Worm (Caenorhabditis elegans) whole organism, L4 larva: ENCODE measurements around the gene col-116.

Experiments
- Y105C5A.15 ChIP-seq: fragments of 200-800 bp; sonication (Bioruptor generic); IDR thresholded peaks from 2 replicates; pipeline ENCODE4 v1.3.6; 2022; ENCODE audit warnings: missing genetic modification characterization, missing compliant biosample characterization
- ZK546.5 ChIP-seq, 2 experiments: sonication (generic microtip); optimal IDR thresholded peaks; 2 replicates each; lab custom pipeline; 2017; ENCODE audit warnings: missing biosample characterization in 2 of 2, missing genetic modification characterization in 2 of 2
- ceh-44 ChIP-seq: fragments of 200-800 bp; sonication (Bioruptor generic); IDR thresholded peaks from 2 replicates; pipeline ENCODE4 v1.3.6; 2022; ENCODE audit warnings: missing genetic modification reagents, missing genetic modification characterization, missing compliant biosample characterization
- egl-43 ChIP-seq: fragments of 200-800 bp; sonication (Bioruptor generic); IDR thresholded peaks from 2 replicates; pipeline ENCODE4 v1.3.6; 2022; ENCODE audit warnings: missing genetic modification reagents, missing genetic modification characterization, missing compliant biosample characterization
- lim-7 ChIP-seq: fragments of 200-800 bp; sonication (Bioruptor generic); IDR thresholded peaks from 2 replicates; pipeline ENCODE4 v1.3.6; 2022; ENCODE audit warnings: missing genetic modification characterization, missing compliant biosample characterization
- nhr-11 ChIP-seq: fragments of 150-350 bp; optimal IDR thresholded peaks from 2 replicates; lab custom pipeline; 2014; ENCODE audit warnings: missing biosample characterization, missing genetic modification characterization
- nhr-237 ChIP-seq: sonication (generic microtip); optimal IDR thresholded peaks from 2 replicates; lab custom pipeline; 2017; ENCODE audit warnings: missing biosample characterization, missing genetic modification characterization
- nhr-28 ChIP-seq: fragments of 150-350 bp; optimal IDR thresholded peaks from 2 replicates; lab custom pipeline; 2014; ENCODE audit warnings: missing biosample characterization, missing genetic modification characterization
- nhr-76 ChIP-seq: fragments of 150-350 bp; optimal IDR thresholded peaks from 2 replicates; lab custom pipeline; 2014; ENCODE audit warnings: missing biosample characterization, missing genetic modification characterization
- pha-4 ChIP-seq, 2 experiments: fragments of 150-350 bp in 1 of 2; fragments of 200-800 bp in 1 of 2; sonication (Bioruptor generic) in 1 of 2; IDR thresholded peaks in 1 of 2; optimal IDR thresholded peaks in 1 of 2; 2 replicates each; pipeline versions ENCODE4 v1.3.6 to Lab custom; 2014 to 2022; ENCODE audit warnings: missing genetic modification characterization in 2 of 2, missing genetic modification reagents in 2 of 2, missing biosample characterization in 1 of 2, missing compliant biosample characterization in 1 of 2
- skn-1 ChIP-seq: fragments of 150-350 bp; optimal IDR thresholded peaks from 2 replicates; lab custom pipeline; 2014; ENCODE audit warnings: missing biosample characterization, missing genetic modification characterization

DNA sequence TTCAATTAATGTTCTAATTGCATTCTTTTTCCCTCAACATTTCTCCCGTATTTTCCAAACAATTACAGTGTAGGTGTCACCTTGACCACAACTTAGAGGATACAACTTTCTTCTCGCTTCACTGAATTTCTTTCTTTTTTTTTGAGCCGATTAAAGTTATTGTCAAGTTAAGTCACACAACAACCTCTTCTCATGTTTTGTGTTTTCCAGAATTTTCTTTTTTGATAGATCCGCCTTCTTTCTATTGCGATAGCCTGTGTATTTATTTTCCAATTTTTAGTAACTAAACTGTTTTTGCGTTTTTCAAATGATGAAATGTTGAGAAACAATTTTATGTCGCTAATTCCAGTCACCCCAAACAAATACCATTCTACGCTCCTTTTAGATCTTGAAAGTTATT, 30.0 kb upstream of the col-116 start, which contains the start of gene F35H10.3:
- TF ChIP-seq ceh-44 (GFP tag; lab: Robert Waterston, UW), result no peak
- no peak for TF ChIP-seq pha-4 (GFP tag; IDR thresholded peaks at IDR 0.05; lab: Robert Waterston, UW)
- TF ChIP-seq pha-4 (tag; optimal IDR thresholded peaks at IDR 0.05; lab: Kevin White, UChicago), result no peak
- no peak for TF ChIP-seq egl-43
- TF ChIP-seq skn-1, result no peak
- no peak for TF ChIP-seq nhr-76 (tag; lab: Kevin White, UChicago)
- TF ChIP-seq nhr-237 (tag; lab: Kevin White, UChicago), result no peak
- no peak for TF ChIP-seq ZK546.5 (tag; optimal IDR thresholded peaks at IDR 0.05; lab: Kevin White, UChicago)
- TF ChIP-seq nhr-11 (tag; lab: Kevin White, UChicago), result no peak
- TF ChIP-seq Y105C5A.15 (GFP tag; lab: Robert Waterston, UW), result no peak
- no peak for TF ChIP-seq lim-7 (GFP tag; lab: Robert Waterston, UW)
- no peak for TF ChIP-seq nhr-28
